Worm (Caenorhabditis elegans) whole organism, L4 larva: ENCODE results near the gene unc-27.

Experiments used
- D1046.2 ChIP-seq: fragments of 200-800 bp; sonication (Bioruptor generic); IDR thresholded peaks from 2 replicates; pipeline ENCODE4 v1.3.6; 2022; ENCODE audit warnings: missing genetic modification characterization, missing compliant biosample characterization
- R02D3.7 ChIP-seq: fragments of 150-350 bp; sonication (generic microtip); optimal IDR thresholded peaks from 3 replicates; lab custom pipeline; 2014; ENCODE audit warnings: missing biosample characterization, missing genetic modification characterization
- T20F7.1 ChIP-seq: fragments of 200-800 bp; sonication (Bioruptor generic); optimal IDR thresholded peaks from 2 replicates; lab custom pipeline; 2018; ENCODE audit warnings: mild to moderate bottlenecking, missing genetic modification characterization, missing compliant biosample characterization
- aly-2 ChIP-seq: sonication (generic microtip); optimal IDR thresholded peaks from 2 replicates; lab custom pipeline; 2018; ENCODE audit warnings: missing biosample characterization, missing genetic modification characterization
- arid-1 ChIP-seq: fragments of 200-800 bp; sonication (Bioruptor generic); conservative IDR thresholded peaks from 2 replicates; pipeline ENCODE4 v1.3.6; 2022; ENCODE audit warnings: missing genetic modification reagents, missing genetic modification characterization, missing compliant biosample characterization
- ceh-44 ChIP-seq: fragments of 200-800 bp; sonication (Bioruptor generic); IDR thresholded peaks from 2 replicates; pipeline ENCODE4 v1.3.6; 2022; ENCODE audit warnings: missing genetic modification reagents, missing genetic modification characterization, missing compliant biosample characterization
- ctbp-1 ChIP-seq: fragments of 200-800 bp; sonication (Bioruptor generic); IDR thresholded peaks from 2 replicates; pipeline ENCODE4 v1.3.6; 2022; ENCODE audit warnings: missing genetic modification reagents, missing genetic modification characterization, missing compliant biosample characterization
- daf-16 ChIP-seq, 3 experiments: sonication (generic microtip); optimal IDR thresholded peaks; 2 replicates each; lab custom pipeline; 2016 to 2017; ENCODE audit warnings: missing genetic modification characterization in 3 of 3, missing genetic modification reagents in 3 of 3, mild to moderate bottlenecking in 2 of 3, missing compliant biosample characterization in 2 of 3, missing biosample characterization in 1 of 3, moderate library complexity in 1 of 3
- daf-19 ChIP-seq: fragments of 200-800 bp; sonication (Bioruptor generic); conservative IDR thresholded peaks from 2 replicates; pipeline ENCODE4 v1.3.6; 2022; ENCODE audit warnings: missing genetic modification characterization, missing compliant biosample characterization
- dmd-9 ChIP-seq: fragments of 200-800 bp; sonication (Bioruptor generic); IDR thresholded peaks from 2 replicates; pipeline ENCODE4 v1.3.6; 2022; ENCODE audit warnings: missing genetic modification reagents, missing genetic modification characterization, missing compliant biosample characterization
- egl-43 ChIP-seq: fragments of 200-800 bp; sonication (Bioruptor generic); IDR thresholded peaks from 2 replicates; pipeline ENCODE4 v1.3.6; 2022; ENCODE audit warnings: missing genetic modification reagents, missing genetic modification characterization, missing compliant biosample characterization
- fkh-10 ChIP-seq: fragments of 150-350 bp; optimal IDR thresholded peaks from 2 replicates; lab custom pipeline; 2014; ENCODE audit warnings: missing biosample characterization, missing genetic modification reagents, missing genetic modification characterization
- fos-1 ChIP-seq: fragments of 150-350 bp; optimal IDR thresholded peaks from 2 replicates; lab custom pipeline; 2014; ENCODE audit warnings: missing biosample characterization, missing genetic modification characterization
- gei-8 ChIP-seq: fragments of 200-800 bp; sonication (Bioruptor generic); optimal IDR thresholded peaks from 2 replicates; lab custom pipeline; 2018; ENCODE audit warnings: mild to moderate bottlenecking, missing genetic modification characterization, missing compliant biosample characterization
- hlh-11 ChIP-seq: fragments of 200-800 bp; sonication (Bioruptor generic); optimal IDR thresholded peaks from 2 replicates; lab custom pipeline; 2018; ENCODE audit warnings: mild to moderate bottlenecking, missing genetic modification characterization, missing compliant biosample characterization
- jun-1 ChIP-seq: fragments of 150-350 bp; optimal IDR thresholded peaks from 2 replicates; lab custom pipeline; 2014; ENCODE audit warnings: missing biosample characterization, missing genetic modification reagents, missing genetic modification characterization
- lim-7 ChIP-seq: fragments of 200-800 bp; sonication (Bioruptor generic); IDR thresholded peaks from 2 replicates; pipeline ENCODE4 v1.3.6; 2022; ENCODE audit warnings: missing genetic modification characterization, missing compliant biosample characterization
- lin-1 ChIP-seq: fragments of 200-800 bp; sonication (Bioruptor generic); IDR thresholded peaks from 2 replicates; pipeline ENCODE4 v1.3.6; 2022; ENCODE audit warnings: missing genetic modification reagents, missing genetic modification characterization, missing compliant biosample characterization
- lin-38 ChIP-seq: fragments of 200-800 bp; sonication (Bioruptor generic); IDR thresholded peaks from 2 replicates; pipeline ENCODE4 v1.3.6; 2022; ENCODE audit warnings: missing genetic modification reagents, missing genetic modification characterization, missing compliant biosample characterization
- lin-39 ChIP-seq: fragments of 150-350 bp; optimal IDR thresholded peaks from 2 replicates; lab custom pipeline; 2014; ENCODE audit warnings: missing biosample characterization, missing genetic modification reagents, missing genetic modification characterization
- lsy-2 ChIP-seq, 2 experiments: fragments of 150-350 bp in 1 of 2; sonication (generic microtip) in 1 of 2; optimal IDR thresholded peaks; 2 replicates each; lab custom pipeline; 2014 to 2017; ENCODE audit warnings: missing biosample characterization in 2 of 2, missing genetic modification characterization in 2 of 2
- madf-9 ChIP-seq: fragments of 200-800 bp; sonication (Bioruptor generic); conservative IDR thresholded peaks from 2 replicates; pipeline ENCODE4 v1.3.6; 2022; ENCODE audit warnings: missing genetic modification reagents, missing genetic modification characterization, missing compliant biosample characterization
- mdl-1 ChIP-seq, 2 experiments: fragments of 150-350 bp in 1 of 2; sonication (generic microtip) in 1 of 2; optimal IDR thresholded peaks; 2 replicates each; lab custom pipeline; 2014 to 2017; ENCODE audit warnings: missing biosample characterization in 2 of 2, missing genetic modification characterization in 2 of 2
- mep-1 ChIP-seq: fragments of 150-350 bp; sonication (generic microtip); optimal IDR thresholded peaks from 3 replicates; lab custom pipeline; 2014; ENCODE audit warnings: missing biosample characterization, missing genetic modification characterization
- mes-2 ChIP-seq: sonication (generic microtip); optimal IDR thresholded peaks from 2 replicates; lab custom pipeline; 2016; ENCODE audit warnings: missing genotype, mild to moderate bottlenecking, missing genetic modification characterization, missing compliant biosample characterization; ENCODE audit not compliant: poor library complexity, severe bottlenecking
- mxl-2 ChIP-seq: fragments of 200-800 bp; sonication (Bioruptor generic); conservative IDR thresholded peaks from 2 replicates; pipeline ENCODE4 v1.3.6; 2022; ENCODE audit warnings: missing genetic modification reagents, missing genetic modification characterization, missing compliant biosample characterization
- mxl-3 ChIP-seq: fragments of 200-800 bp; sonication (Bioruptor generic); optimal IDR thresholded peaks from 2 replicates; lab custom pipeline; 2018; ENCODE audit warnings: mild to moderate bottlenecking, missing genetic modification characterization, missing compliant biosample characterization
- nhr-10 ChIP-seq: fragments of 150-350 bp; optimal IDR thresholded peaks from 2 replicates; lab custom pipeline; 2014; ENCODE audit warnings: missing biosample characterization, missing genetic modification characterization
- nhr-102 ChIP-seq: sonication (generic microtip); optimal IDR thresholded peaks from 2 replicates; lab custom pipeline; 2016; ENCODE audit warnings: mild to moderate bottlenecking, missing genetic modification characterization, moderate library complexity, missing compliant biosample characterization
- nhr-237 ChIP-seq: sonication (generic microtip); optimal IDR thresholded peaks from 2 replicates; lab custom pipeline; 2017; ENCODE audit warnings: missing biosample characterization, missing genetic modification characterization
- nhr-25 ChIP-seq: sonication (generic microtip); optimal IDR thresholded peaks from 2 replicates; lab custom pipeline; 2017; ENCODE audit warnings: missing genetic modification characterization, mild to moderate bottlenecking, missing compliant biosample characterization, antibody characterized with exemption, moderate library complexity, borderline replicate concordance; ENCODE audit not compliant: insufficient read depth
- nhr-28 ChIP-seq: fragments of 150-350 bp; optimal IDR thresholded peaks from 2 replicates; lab custom pipeline; 2014; ENCODE audit warnings: missing biosample characterization, missing genetic modification characterization
- nhr-41 ChIP-seq: fragments of 200-800 bp; sonication (Bioruptor generic); IDR thresholded peaks from 2 replicates; pipeline ENCODE4 v1.3.6; 2022; ENCODE audit warnings: missing genetic modification reagents, missing genetic modification characterization, missing compliant biosample characterization
- nhr-42 ChIP-seq: fragments of 200-800 bp; sonication (Bioruptor generic); IDR thresholded peaks from 2 replicates; pipeline ENCODE4 v1.3.6; 2022; ENCODE audit warnings: missing genetic modification characterization, missing compliant biosample characterization
- nhr-6 ChIP-seq: fragments of 150-350 bp; optimal IDR thresholded peaks from 2 replicates; lab custom pipeline; 2014; ENCODE audit warnings: missing biosample characterization, missing genetic modification characterization
- pha-4 ChIP-seq, 2 experiments: fragments of 150-350 bp in 1 of 2; fragments of 200-800 bp in 1 of 2; sonication (Bioruptor generic) in 1 of 2; IDR thresholded peaks in 1 of 2; optimal IDR thresholded peaks in 1 of 2; 2 replicates each; pipeline versions ENCODE4 v1.3.6 to Lab custom; 2014 to 2022; ENCODE audit warnings: missing genetic modification characterization in 2 of 2, missing genetic modification reagents in 2 of 2, missing biosample characterization in 1 of 2, missing compliant biosample characterization in 1 of 2
- php-3 ChIP-seq: fragments of 200-800 bp; sonication (Bioruptor generic); IDR thresholded peaks from 2 replicates; pipeline ENCODE4 v1.3.6; 2022; ENCODE audit warnings: missing genetic modification reagents, missing genetic modification characterization, missing compliant biosample characterization
- pqm-1 ChIP-seq: sonication (generic microtip); optimal IDR thresholded peaks from 2 replicates; lab custom pipeline; 2017; ENCODE audit warnings: missing biosample characterization, missing genetic modification characterization
- rbr-2 ChIP-seq: sonication (generic microtip); optimal IDR thresholded peaks from 2 replicates; lab custom pipeline; 2016; ENCODE audit warnings: missing genotype, missing genetic modification characterization, missing compliant biosample characterization
- snpc-1.2 ChIP-seq: fragments of 200-800 bp; sonication (Bioruptor generic); IDR thresholded peaks from 2 replicates; pipeline ENCODE4 v1.3.6; 2022; ENCODE audit warnings: missing genetic modification reagents, missing genetic modification characterization, missing compliant biosample characterization
- unc-39 ChIP-seq: sonication (generic microtip); optimal IDR thresholded peaks from 2 replicates; lab custom pipeline; 2017; ENCODE audit warnings: missing biosample characterization, missing genetic modification characterization
- unc-62 ChIP-seq, 3 experiments: fragments of 150-350 bp in 1 of 3; sonication (generic microtip); optimal IDR thresholded peaks in 2 of 3; peaks in 1 of 3; 1 replicate in 1 of 3; 2 replicates in 2 of 3; lab custom pipeline; 2014 to 2017; ENCODE audit warnings: missing biosample characterization in 3 of 3, missing genetic modification characterization in 3 of 3, missing genetic modification reagents in 3 of 3, missing genotype in 1 of 3
- vab-7 ChIP-seq: fragments of 200-800 bp; sonication (Bioruptor generic); IDR thresholded peaks from 2 replicates; pipeline ENCODE4 v1.3.6; 2022; ENCODE audit warnings: missing genetic modification reagents, missing genetic modification characterization, missing compliant biosample characterization
- zfp-2 ChIP-seq: sonication (generic microtip); optimal IDR thresholded peaks from 2 replicates; lab custom pipeline; 2016; ENCODE audit warnings: mild to moderate bottlenecking, missing genetic modification characterization, missing compliant biosample characterization
- zip-11 ChIP-seq: fragments of 200-800 bp; sonication (Bioruptor generic); IDR thresholded peaks from 2 replicates; pipeline ENCODE4 v1.3.6; 2022; ENCODE audit warnings: missing genetic modification characterization, missing compliant biosample characterization

The unc-27 gene

ce11 chrX:8791821-8792220 is 2.6 kb downstream of the unc-27 start, which contains the start of gene chup-1 (continued):
- TF ChIP-seq nhr-28 = peak; percentile 54
- no peak for TF ChIP-seq madf-9 (GFP tag; lab: Robert Waterston, UW)
- no peak for TF ChIP-seq pqm-1 (tag; lab: Kevin White, UChicago)
- peak in 1 of 2 experiments; percentile 34 for TF ChIP-seq lsy-2 (tag; optimal IDR thresholded peaks at IDR 0.05; lab: Kevin White, UChicago)
- no peak for TF ChIP-seq zfp-2 (tag; lab: Kevin White, UChicago)
- peak in 1 of 2 experiments; percentile 46 for TF ChIP-seq unc-62 (GFP tag; optimal IDR thresholded peaks at IDR 0.05 in 1 of 2; lab: Kevin White, UChicago)
- TF ChIP-seq unc-62 (tag; optimal IDR thresholded peaks at IDR 0.05; lab: Kevin White, UChicago) = no peak
- peak; percentile 64 for TF ChIP-seq R02D3.7 (tag; lab: Kevin White, UChicago)
- TF ChIP-seq fkh-10 (GFP tag; lab: Kevin White, UChicago) = no peak
- no peak for TF ChIP-seq D1046.2 (GFP tag; lab: Robert Waterston, UW)
- no peak for TF ChIP-seq dmd-9 (GFP tag; lab: Robert Waterston, UW)
- TF ChIP-seq nhr-6 = peak; percentile 1
- TF ChIP-seq lin-38 (GFP tag; lab: Robert Waterston, UW) = peak; percentile 77

DNA sequence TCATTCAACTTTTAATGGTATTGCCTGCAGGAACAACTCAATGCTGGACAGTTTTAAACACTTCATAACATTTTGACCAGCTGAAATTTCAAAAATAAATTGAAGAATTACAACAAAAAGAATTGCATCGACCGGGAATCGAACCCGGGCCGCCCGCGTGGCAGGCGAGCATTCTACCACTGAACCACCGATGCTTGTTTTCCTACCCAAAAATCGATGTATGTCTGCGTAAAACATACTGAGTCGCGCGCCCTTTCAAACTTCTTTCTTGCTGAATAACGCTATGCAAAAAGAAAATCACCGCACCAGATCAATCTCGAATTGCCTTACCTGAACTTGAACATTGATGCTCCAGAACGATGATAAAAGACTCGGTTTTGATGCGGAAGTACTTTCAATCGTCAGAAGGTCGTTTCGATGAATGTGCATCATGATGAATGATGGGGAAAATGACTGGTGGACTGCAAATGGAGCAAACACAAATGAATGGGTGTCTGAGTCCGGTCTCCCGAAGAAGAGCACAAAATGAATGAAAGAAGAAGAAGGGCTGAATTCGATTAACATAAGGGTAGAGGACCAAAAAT is 7.5 kb downstream of the unc-27 start, which contains the start of gene R04E5.7:
R04E5.7 (minus strand) TSS at position 564 of the 584 bp plus-strand sequence.
- TF ChIP-seq nhr-42 (GFP tag; lab: Robert Waterston, UW) (no peak), lin-39 (tag; lab: Kevin White, UChicago) (no peak), arid-1 (peak; percentile 63), lin-1 (GFP tag; lab: Robert Waterston, UW) (0 out of 2 replicates have a peak, but pooled peaks have one; percentile 27), R02D3.7 (tag; lab: Kevin White, UChicago) (no peak), egl-43 (GFP tag; lab: Robert Waterston, UW) (peak; percentile 82), nhr-25 (no peak), zfp-2 (tag; lab: Kevin White, UChicago) (no peak), snpc-1.2 (peak; percentile 82), mes-2 (tag; lab: Kevin White, UChicago) (peak; percentile 58), lsy-2 (tag; optimal IDR thresholded peaks at IDR 0.05; lab: Kevin White, UChicago) (peak in 1 of 2 experiments; percentile 42), aly-2 (no peak), zip-11 (GFP tag; lab: Robert Waterston, UW) (no peak), fos-1 (tag; lab: Kevin White, UChicago) (no peak), ceh-44 (peak; percentile 83), nhr-41 (GFP tag; lab: Robert Waterston, UW) (no peak), rbr-2 (tag; lab: Kevin White, UChicago) (peak; percentile 54), vab-7 (peak; percentile 57; the same call in 1 of the 2 replicates), T20F7.1 (no peak), nhr-10 (tag; lab: Kevin White, UChicago) (no peak), hlh-11 (tag; lab: Kevin White, UChicago) (peak; percentile 44), nhr-102 (tag; lab: Kevin White, UChicago) (peak; percentile 22), daf-16 (GFP tag; optimal IDR thresholded peaks at IDR 0.05; lab: Kevin White, UChicago) (no peak), daf-16 (tag; optimal IDR thresholded peaks at IDR 0.05; lab: Kevin White, UChicago) (peak; percentile 66), pha-4 (GFP tag; IDR thresholded peaks at IDR 0.05; lab: Robert Waterston, UW) (peak; percentile 52; the same call in 1 of the 2 replicates), pha-4 (tag; optimal IDR thresholded peaks at IDR 0.05; lab: Kevin White, UChicago) (no peak), mep-1 (tag; lab: Kevin White, UChicago) (peak; percentile 57), D1046.2 (GFP tag; lab: Robert Waterston, UW) (no peak), mdl-1 (tag; optimal IDR thresholded peaks at IDR 0.05; lab: Kevin White, UChicago) (peak in 1 of 2 experiments; percentile 20), gei-8 (GFP tag; lab: Kevin White, UChicago) (no peak), daf-19 (GFP tag; lab: Robert Waterston, UW) (0 out of 2 replicates have a peak, but pooled peaks have one; percentile 16), unc-39 (tag; lab: Kevin White, UChicago) (no peak), nhr-28 (no peak), php-3 (GFP tag; lab: Robert Waterston, UW) (no peak), nhr-237 (tag; lab: Kevin White, UChicago) (no peak), lim-7 (GFP tag; lab: Robert Waterston, UW) (peak; percentile 64; the same call in 1 of the 2 replicates), ctbp-1 (peak; percentile 52; the same call in 1 of the 2 replicates), mxl-2 (GFP tag; lab: Robert Waterston, UW) (no peak), madf-9 (GFP tag; lab: Robert Waterston, UW) (peak; percentile 59; the same call in 1 of the 2 replicates), mxl-3 (GFP tag; lab: Kevin White, UChicago) (peak; percentile 34), jun-1 (tag; lab: Kevin White, UChicago) (no peak)
